Worm (Caenorhabditis elegans): ENCODE measurements around the gene F10G7.10.

- no peak for TF ChIP-seq W03F9.2 (tag; optimal IDR thresholded peaks at IDR 0.05)
- no peak for TF ChIP-seq him-1 (tag; optimal IDR thresholded peaks at IDR 0.05)
These were observed 19.2 kb upstream of the F10G7.10 start for ce11 chrII:4745281-4745680.
